Worm (Caenorhabditis elegans): ENCODE results near the gene sma-6.

ce11 chrII:6358232-6358631, 33.9 kb downstream of the sma-6 start:
- TF ChIP-seq unc-55 (GFP tag; optimal IDR thresholded peaks at IDR 0.05) = no peak
- no peak for TF ChIP-seq pha-4 (tag; optimal IDR thresholded peaks at IDR 0.05)
- no peak for TF ChIP-seq ceh-45 (GFP tag; IDR thresholded peaks at IDR 0.05)

Measured in whole organism, late embryonic.